Fruit fly (Drosophila melanogaster) whole organism, embryonic: ENCODE data around the gene eEF1delta.

Experiments
- Awh ChIP-seq: fragments of 200-800 bp; sonication (Bioruptor generic); IDR thresholded peaks from 2 replicates; pipeline ENCODE4, ENCODE4 v1.3.6; 2022; ENCODE audit warnings: missing biosample characterization, missing genetic modification characterization
- Bdp1 ChIP-seq: fragments of 200-800 bp; sonication (Bioruptor generic); optimal IDR thresholded peaks from 3 replicates; lab custom pipeline; 2016; ENCODE audit warnings: missing biosample characterization, missing genetic modification characterization
- CG12769 ChIP-seq: fragments of 200-800 bp; sonication (Bioruptor generic); optimal IDR thresholded peaks from 2 replicates; lab custom pipeline; 2019; ENCODE audit warnings: missing biosample characterization, mild to moderate bottlenecking, missing genetic modification characterization, moderate library complexity
- CG13624 ChIP-seq: fragments of 200-800 bp; sonication (Bioruptor generic); optimal IDR thresholded peaks from 2 replicates; lab custom pipeline; 2016; ENCODE audit warnings: missing biosample characterization, missing genetic modification characterization
- CG14710 ChIP-seq: fragments of 200-800 bp; sonication (Bioruptor generic); optimal IDR thresholded peaks from 3 replicates; lab custom pipeline; 2019; ENCODE audit warnings: missing biosample characterization, mild to moderate bottlenecking, missing genetic modification characterization, moderate library complexity
- CG15514 ChIP-seq: fragments of 200-800 bp; sonication (Bioruptor generic); optimal IDR thresholded peaks from 3 replicates; lab custom pipeline; 2017; ENCODE audit warnings: missing biosample characterization, missing genetic modification characterization, mild to moderate bottlenecking, moderate library complexity, missing genetic modification reagents
- CG15601 ChIP-seq: fragments of 200-800 bp; sonication (Bioruptor generic); optimal IDR thresholded peaks from 3 replicates; lab custom pipeline; 2019; ENCODE audit warnings: missing biosample characterization, mild to moderate bottlenecking, missing genetic modification characterization, moderate library complexity
- CG1603 ChIP-seq: fragments of 200-800 bp; sonication (Bioruptor generic); optimal IDR thresholded peaks from 2 replicates; lab custom pipeline; 2019; ENCODE audit warnings: missing biosample characterization, mild to moderate bottlenecking, missing genetic modification characterization, moderate library complexity
- CG2116 ChIP-seq: fragments of 200-800 bp; sonication (Bioruptor generic); optimal IDR thresholded peaks from 3 replicates; lab custom pipeline; 2018; ENCODE audit warnings: missing biosample characterization, mild to moderate bottlenecking, missing genetic modification characterization
- CG2120 ChIP-seq: fragments of 200-800 bp; sonication (Bioruptor generic); optimal IDR thresholded peaks from 3 replicates; lab custom pipeline; 2016; ENCODE audit warnings: missing biosample characterization, missing genetic modification characterization
- CG2129 ChIP-seq: fragments of 200-800 bp; sonication (Bioruptor generic); IDR thresholded peaks from 2 replicates; pipeline ENCODE4 v1.3.6; 2022; ENCODE audit warnings: missing biosample characterization, missing genetic modification characterization; ENCODE audit not compliant: partially characterized antibody
- CG2199 ChIP-seq: fragments of 200-800 bp; sonication (Bioruptor generic); IDR thresholded peaks from 3 replicates; pipeline ENCODE4 v1.3.6; 2022; ENCODE audit warnings: missing biosample characterization, missing genetic modification characterization
- CG34224 ChIP-seq: fragments of 200-800 bp; sonication (Bioruptor generic); IDR thresholded peaks from 3 replicates; pipeline ENCODE4 v1.3.6; 2022; ENCODE audit warnings: missing biosample characterization, missing genetic modification characterization; ENCODE audit not compliant: partially characterized antibody
- CG3995 ChIP-seq: fragments of 200-800 bp; sonication (Bioruptor generic); optimal IDR thresholded peaks from 3 replicates; lab custom pipeline; 2016; ENCODE audit warnings: missing biosample characterization, missing genetic modification characterization
- CG7963 ChIP-seq: fragments of 200-800 bp; sonication (Bioruptor generic); IDR thresholded peaks from 3 replicates; pipeline ENCODE4 v1.3.6; 2022; ENCODE audit warnings: missing biosample characterization, missing genetic modification characterization; ENCODE audit not compliant: partially characterized antibody
- CHES-1-like ChIP-seq: fragments of 200-800 bp; sonication (Bioruptor generic); optimal IDR thresholded peaks from 2 replicates; lab custom pipeline; 2016; ENCODE audit warnings: missing biosample characterization, missing genetic modification characterization
- Dll ChIP-seq: fragments of 200-800 bp; sonication (Bioruptor generic); IDR thresholded peaks from 4 replicates; pipeline ENCODE4 v1.3.6; 2022; ENCODE audit warnings: missing biosample characterization, missing genetic modification characterization; ENCODE audit not compliant: partially characterized antibody
- Doc3 ChIP-seq: fragments of 200-800 bp; sonication (Bioruptor generic); IDR thresholded peaks from 3 replicates; pipeline ENCODE4 v1.3.6; 2022; ENCODE audit warnings: missing biosample characterization, missing genetic modification characterization; ENCODE audit not compliant: partially characterized antibody
- Dp ChIP-seq: fragments of 200-800 bp; sonication (Bioruptor generic); optimal IDR thresholded peaks from 2 replicates; lab custom pipeline; 2018; ENCODE audit warnings: missing biosample characterization, mild to moderate bottlenecking, missing genetic modification characterization, moderate library complexity
- Hr78 ChIP-seq, 2 experiments: fragments of 200-800 bp in 1 of 2; fragments of >200 bp in 1 of 2; sonication (Bioruptor generic) in 1 of 2; optimal IDR thresholded peaks; 2 replicates each; lab custom pipeline; 2017 to 2019; ENCODE audit warnings: missing biosample characterization in 2 of 2, missing genetic modification characterization in 2 of 2, mild to moderate bottlenecking in 1 of 2, moderate library complexity in 1 of 2
- Jarid2 ChIP-seq: fragments of 200-800 bp; sonication (Bioruptor generic); optimal IDR thresholded peaks from 3 replicates; lab custom pipeline; 2017; ENCODE audit warnings: mild to moderate bottlenecking, missing biosample characterization, missing genetic modification reagents, missing genetic modification characterization
- Scr ChIP-seq: fragments of 200-800 bp; sonication (Bioruptor generic); IDR thresholded peaks from 2 replicates; pipeline ENCODE4 v1.3.6; 2022; ENCODE audit warnings: missing biosample characterization, missing genetic modification characterization; ENCODE audit not compliant: partially characterized antibody
- Sry-δ ChIP-seq: fragments of 200-800 bp; sonication (Bioruptor generic); optimal IDR thresholded peaks from 2 replicates; lab custom pipeline; 2016; ENCODE audit warnings: missing biosample characterization, missing genetic modification characterization
- Ssrp ChIP-seq: fragments of 200-800 bp; sonication (Bioruptor generic); optimal IDR thresholded peaks from 2 replicates; lab custom pipeline; 2018; ENCODE audit warnings: missing biosample characterization, mild to moderate bottlenecking, missing genetic modification characterization, moderate library complexity
- ato ChIP-seq: fragments of 200-800 bp; sonication (Bioruptor generic); IDR thresholded peaks from 2 replicates; pipeline ENCODE4 v1.3.6; 2022; ENCODE audit warnings: missing biosample characterization, missing genetic modification characterization; ENCODE audit not compliant: partially characterized antibody
- bbx ChIP-seq: fragments of 200-800 bp; sonication (Bioruptor generic); IDR thresholded peaks from 2 replicates; pipeline ENCODE4 v1.3.6; 2022; ENCODE audit warnings: missing biosample characterization, missing genetic modification characterization; ENCODE audit not compliant: partially characterized antibody
- btn ChIP-seq: fragments of 200-800 bp; sonication (Bioruptor generic); optimal IDR thresholded peaks from 2 replicates; lab custom pipeline; 2016; ENCODE audit warnings: missing biosample characterization, missing genetic modification characterization
- chinmo ChIP-seq: fragments of 200-800 bp; sonication (Bioruptor generic); IDR thresholded peaks from 4 replicates; pipeline ENCODE4 v1.3.6; 2022; ENCODE audit warnings: missing biosample characterization, missing genetic modification characterization; ENCODE audit not compliant: partially characterized antibody
- dm ChIP-seq: fragments of 200-800 bp; sonication (Bioruptor generic); optimal IDR thresholded peaks from 3 replicates; lab custom pipeline; 2016; ENCODE audit warnings: missing biosample characterization, missing genetic modification characterization
- ewg ChIP-seq: fragments of 200-800 bp; sonication (Bioruptor generic); optimal IDR thresholded peaks from 3 replicates; lab custom pipeline; 2017; ENCODE audit warnings: mild to moderate bottlenecking, missing biosample characterization, missing genetic modification reagents, missing genetic modification characterization
- hb ChIP-seq: fragments of 200-800 bp; sonication (Bioruptor generic); IDR thresholded peaks from 3 replicates; pipeline ENCODE4 v1.3.6; 2022; ENCODE audit warnings: missing biosample characterization, missing genetic modification characterization; ENCODE audit not compliant: partially characterized antibody
- hbn ChIP-seq: fragments of 200-800 bp; sonication (Bioruptor generic); IDR thresholded peaks from 2 replicates; pipeline ENCODE4 v1.3.6; 2022; ENCODE audit warnings: missing biosample characterization, missing genetic modification characterization; ENCODE audit not compliant: partially characterized antibody
- knrl ChIP-seq: fragments of 200-800 bp; sonication (Bioruptor generic); IDR thresholded peaks from 3 replicates; pipeline ENCODE4 v1.3.6; 2022; ENCODE audit warnings: missing biosample characterization, missing genetic modification characterization; ENCODE audit not compliant: partially characterized antibody
- lov ChIP-seq, 2 experiments: fragments of 200-800 bp in 1 of 2; fragments of >200 bp in 1 of 2; sonication (Bioruptor generic) in 1 of 2; IDR thresholded peaks in 1 of 2; optimal IDR thresholded peaks in 1 of 2; 2 replicates in 1 of 2; 3 replicates in 1 of 2; pipeline versions ENCODE4 v1.3.6 to Lab custom; 2017 to 2022; ENCODE audit warnings: missing biosample characterization in 1 of 2, missing genetic modification characterization in 1 of 2
- pfk ChIP-seq: fragments of 200-800 bp; sonication (Bioruptor generic); optimal IDR thresholded peaks from 2 replicates; lab custom pipeline; 2018; ENCODE audit warnings: missing biosample characterization, mild to moderate bottlenecking, missing genetic modification characterization, moderate library complexity
- sc ChIP-seq, 3 experiments: fragments of >200 bp in 2 of 3; fragments of 200-800 bp in 1 of 3; sonication (Bioruptor generic) in 1 of 3; optimal IDR thresholded peaks; 2 replicates in 2 of 3; 3 replicates in 1 of 3; lab custom pipeline; 2017; ENCODE audit warnings: mild to moderate bottlenecking in 1 of 3, missing biosample characterization in 1 of 3, missing genetic modification characterization in 1 of 3, missing genetic modification reagents in 1 of 3
- scrt ChIP-seq: fragments of 200-800 bp; sonication (Bioruptor generic); optimal IDR thresholded peaks from 2 replicates; lab custom pipeline; 2018; ENCODE audit warnings: missing biosample characterization, mild to moderate bottlenecking, missing genetic modification characterization, moderate library complexity
- tna ChIP-seq: fragments of 200-800 bp; sonication (Bioruptor generic); IDR thresholded peaks from 2 replicates; pipeline ENCODE4 v1.3.6; 2022; ENCODE audit warnings: missing biosample characterization, missing genetic modification characterization; ENCODE audit not compliant: partially characterized antibody
- unc-4 ChIP-seq: fragments of 200-800 bp; sonication (Bioruptor generic); IDR thresholded peaks from 2 replicates; pipeline ENCODE4 v1.3.6; 2022; ENCODE audit warnings: missing biosample characterization, missing genetic modification characterization; ENCODE audit not compliant: partially characterized antibody
- wek ChIP-seq: fragments of 200-800 bp; sonication (Bioruptor generic); optimal IDR thresholded peaks from 3 replicates; lab custom pipeline; 2018; ENCODE audit warnings: missing biosample characterization, mild to moderate bottlenecking, missing genetic modification characterization, moderate library complexity
- z ChIP-seq: fragments of 200-800 bp; sonication (Bioruptor generic); IDR thresholded peaks from 3 replicates; pipeline ENCODE4 v1.3.6; 2022; ENCODE audit warnings: missing biosample characterization, missing genetic modification characterization

The eEF1delta gene

dm6 chr2L:10278658-10279057 is 46.4 kb downstream of the eEF1delta start, which contains the start of gene Utx (continued):
- peak; percentile 69 for TF ChIP-seq tna (GFP tag; lab: Robert Waterston, UW)
- TF ChIP-seq bbx, result peak; percentile 87
- peak; percentile 62 for TF ChIP-seq ato (GFP tag; lab: Robert Waterston, UW)
- TF ChIP-seq CG12769 (tag; lab: Kevin White, UChicago), result no peak
- peak; percentile 67 for TF ChIP-seq CG15514 (GFP tag; lab: Kevin White, UChicago)
- no peak for TF ChIP-seq Awh (GFP tag; lab: Robert Waterston, UW)
- TF ChIP-seq CG7963 (GFP tag; lab: Robert Waterston, UW), result peak; percentile 51; the same call in 1 of the 3 replicates
- TF ChIP-seq knrl (GFP tag; lab: Robert Waterston, UW), result peak; percentile 92
- TF ChIP-seq ewg (GFP tag; lab: Kevin White, UChicago), result no peak
- TF ChIP-seq unc-4 (GFP tag; lab: Robert Waterston, UW), result peak; percentile 75
- TF ChIP-seq hb (GFP tag; lab: Robert Waterston, UW), result peak; percentile 53; the same call in 2 of the 3 replicates
- no peak for TF ChIP-seq CG2120 (GFP tag; lab: Kevin White, UChicago)
- TF ChIP-seq Sry-δ (GFP tag; lab: Kevin White, UChicago), result peak; percentile 92
- no peak for TF ChIP-seq Jarid2 (GFP tag; lab: Kevin White, UChicago)
- TF ChIP-seq CG13624 (GFP tag; lab: Kevin White, UChicago), result peak; percentile 5
- TF ChIP-seq chinmo (GFP tag; lab: Robert Waterston, UW), result 0 out of 4 replicates have a peak, but pooled peaks have one; percentile 49
- peak; percentile 72 for TF ChIP-seq hbn (GFP tag; lab: Robert Waterston, UW)
- peak; percentile 93 for TF ChIP-seq pfk (GFP tag; lab: Kevin White, UChicago)
- no peak for TF ChIP-seq wek (GFP tag; lab: Kevin White, UChicago)
- peak; percentile 39; the same call in 1 of the 2 replicates for TF ChIP-seq CG2129
- peak; percentile 74 for TF ChIP-seq Dll (GFP tag; lab: Robert Waterston, UW)
- no peak for TF ChIP-seq z (GFP tag; lab: Robert Waterston, UW)
- no peak for TF ChIP-seq lov (optimal IDR thresholded peaks at IDR 0.05; lab: Kevin White, UChicago)
- TF ChIP-seq lov (GFP tag; IDR thresholded peaks at IDR 0.05; lab: Robert Waterston, UW), result no peak
- no peak for TF ChIP-seq CG15601 (tag; lab: Kevin White, UChicago)
- peak; percentile 56 for TF ChIP-seq CG14710 (tag; lab: Kevin White, UChicago)
- TF ChIP-seq Scr (GFP tag; lab: Robert Waterston, UW), result peak; percentile 80
- peak; percentile 45 for TF ChIP-seq Dp (GFP tag; lab: Kevin White, UChicago)
- no peak for TF ChIP-seq scrt
- TF ChIP-seq CG3995 (GFP tag; lab: Kevin White, UChicago), result peak; percentile 96
- TF ChIP-seq Doc3 (GFP tag; lab: Robert Waterston, UW), result peak; percentile 79
- no peak for TF ChIP-seq dm (GFP tag; lab: Kevin White, UChicago)
- TF ChIP-seq CG34224 (GFP tag; lab: Robert Waterston, UW), result peak; percentile 81
- TF ChIP-seq CG2116 (GFP tag; lab: Kevin White, UChicago), result peak; percentile 49

- TF ChIP-seq Hr78 (GFP tag; optimal IDR thresholded peaks at IDR 0.05; lab: Kevin White, UChicago), result no peak
- TF ChIP-seq btn (GFP tag; lab: Kevin White, UChicago), result no peak
- no peak for TF ChIP-seq CHES-1-like (GFP tag; lab: Kevin White, UChicago)
- no peak for TF ChIP-seq CG2199 (GFP tag; lab: Robert Waterston, UW)
- TF ChIP-seq Ssrp (tag; lab: Kevin White, UChicago), result no peak
- TF ChIP-seq sc (optimal IDR thresholded peaks at IDR 0.05; lab: Kevin White, UChicago), result no peak
- TF ChIP-seq sc (GFP tag; optimal IDR thresholded peaks at IDR 0.05; lab: Kevin White, UChicago), result no peak
- TF ChIP-seq Bdp1 (GFP tag; lab: Kevin White, UChicago), result no peak
- TF ChIP-seq CG1603 (tag; lab: Kevin White, UChicago), result no peak
These were observed 48.5 kb downstream of the eEF1delta start, which contains the start of gene CG34043 for dm6 chr2L:10280772-10281171. Gene CG34043, minus strand, starts transcription at chr2L:10280872.
